Fruit fly (Drosophila melanogaster): ENCODE results near the gene bnb.

DNA sequence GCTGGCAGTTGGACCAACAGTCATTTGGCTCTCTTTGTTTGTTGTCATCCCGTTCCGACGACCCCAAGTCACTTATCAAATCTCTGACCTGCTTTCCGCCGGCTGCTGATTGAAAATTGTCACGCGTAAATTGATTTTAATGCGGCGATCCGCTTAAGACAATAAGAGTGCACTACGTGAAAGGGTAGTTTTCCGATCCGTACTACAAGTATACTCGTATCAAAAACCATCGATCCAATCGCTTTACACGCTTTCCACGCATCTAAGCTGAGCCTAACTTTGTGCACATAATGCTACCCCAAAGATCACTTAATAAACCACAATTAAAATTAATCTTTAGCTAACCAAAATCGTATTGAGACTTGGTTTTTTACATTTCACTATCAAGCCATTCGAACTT lies 17.8 kb downstream of the bnb start:
- TF ChIP-seq CG14711 (tag; optimal IDR thresholded peaks at IDR 0.05) (no peak), tj (GFP tag; optimal IDR thresholded peaks at IDR 0.05) (no peak), bab1 (GFP tag; optimal IDR thresholded peaks at IDR 0.05) (no peak), Crg-1 (GFP tag; optimal IDR thresholded peaks at IDR 0.05) (no peak), kay (GFP tag; ENCODE audit: borderline replicate concordance) (no peak), cic (GFP tag; optimal IDR thresholded peaks at IDR 0.05) (no peak), pad (GFP tag; optimal IDR thresholded peaks at IDR 0.05) (no peak), ovo (GFP tag; optimal IDR thresholded peaks at IDR 0.05) (no peak), CG5204 (GFP tag; optimal IDR thresholded peaks at IDR 0.05) (no peak), Hr96 (GFP tag; optimal IDR thresholded peaks at IDR 0.05) (no peak), cnc (optimal IDR thresholded peaks at IDR 0.05) (no peak), toe (GFP tag; optimal IDR thresholded peaks at IDR 0.05) (no peak), Mnt (GFP tag; optimal IDR thresholded peaks at IDR 0.05) (no peak)

All from whole organism, adult.